Fruit fly (Drosophila melanogaster) whole organism, embryonic: ENCODE data around the gene Vha100-2.
A peak's percentile ranks its signal among the peaks of the same experiment; 100 is the strongest.

Source experiments
- Bgb ChIP-seq: fragments of 200-800 bp; sonication (Bioruptor generic); IDR thresholded peaks from 2 replicates; pipeline ENCODE4 v1.3.6; 2022; ENCODE audit warnings: missing biosample characterization, missing genetic modification characterization; ENCODE audit not compliant: partially characterized antibody
- Blimp-1 ChIP-seq: fragments of 200-800 bp; sonication (Bioruptor generic); optimal IDR thresholded peaks from 3 replicates; lab custom pipeline; 2018; ENCODE audit warnings: missing biosample characterization, missing genetic modification characterization, mild to moderate bottlenecking, moderate library complexity, missing genetic modification reagents
- CG10543 ChIP-seq: fragments of 200-800 bp; sonication (Bioruptor generic); optimal IDR thresholded peaks from 3 replicates; lab custom pipeline; 2017; ENCODE audit warnings: missing biosample characterization, mild to moderate bottlenecking, missing genetic modification characterization, moderate library complexity
- CG11247 ChIP-seq: fragments of 200-800 bp; sonication (Bioruptor generic); IDR thresholded peaks from 2 replicates; pipeline ENCODE4 v1.3.6; 2022; ENCODE audit warnings: missing biosample characterization, missing genetic modification characterization
- CG13287 ChIP-seq: fragments of 200-800 bp; sonication (Bioruptor generic); IDR thresholded peaks from 2 replicates; pipeline ENCODE4 v1.3.6; 2022; ENCODE audit warnings: missing biosample characterization, missing genetic modification characterization; ENCODE audit not compliant: partially characterized antibody
- CG1832 ChIP-seq: fragments of 200-800 bp; sonication (Bioruptor generic); optimal IDR thresholded peaks from 2 replicates; lab custom pipeline; 2017; ENCODE audit warnings: missing biosample characterization, mild to moderate bottlenecking, missing genetic modification characterization, inconsistent platforms
- CG2202 ChIP-seq: fragments of 200-800 bp; sonication (Bioruptor generic); optimal IDR thresholded peaks from 2 replicates; lab custom pipeline; 2018; ENCODE audit warnings: missing biosample characterization, mild to moderate bottlenecking, missing genetic modification characterization
- CG2678 ChIP-seq: fragments of 200-800 bp; sonication (Bioruptor generic); optimal IDR thresholded peaks from 3 replicates; lab custom pipeline; 2019; ENCODE audit warnings: missing biosample characterization, mild to moderate bottlenecking, missing genetic modification characterization, moderate library complexity
- CG32532 ChIP-seq: fragments of 200-800 bp; sonication (Bioruptor generic); IDR thresholded peaks from 2 replicates; pipeline ENCODE4 v1.3.6; 2022; ENCODE audit warnings: missing biosample characterization, missing genetic modification characterization
- CG34422 ChIP-seq: fragments of 200-800 bp; sonication (Bioruptor generic); IDR thresholded peaks from 3 replicates; pipeline ENCODE4 v1.3.6; 2022; ENCODE audit warnings: missing biosample characterization, missing genetic modification characterization
- CG4360 ChIP-seq: fragments of 200-800 bp; sonication (Bioruptor generic); IDR thresholded peaks from 2 replicates; pipeline ENCODE4 v1.3.6; 2022; ENCODE audit warnings: missing biosample characterization, missing genetic modification characterization
- CG4707 ChIP-seq: fragments of 200-800 bp; sonication (Bioruptor generic); optimal IDR thresholded peaks from 2 replicates; lab custom pipeline; 2018; ENCODE audit warnings: missing biosample characterization, mild to moderate bottlenecking, missing genetic modification characterization, moderate library complexity
- CG6272 ChIP-seq: fragments of 200-800 bp; sonication (Bioruptor generic); IDR thresholded peaks from 2 replicates; pipeline ENCODE4 v1.3.6; 2022; ENCODE audit warnings: missing biosample characterization, missing genetic modification characterization
- CG6854 ChIP-seq: fragments of 200-800 bp; sonication (Bioruptor generic); optimal IDR thresholded peaks from 3 replicates; lab custom pipeline; 2017; ENCODE audit warnings: missing biosample characterization, mild to moderate bottlenecking, missing genetic modification characterization
- CG9609 ChIP-seq: fragments of 200-800 bp; sonication (Bioruptor generic); optimal IDR thresholded peaks from 3 replicates; lab custom pipeline; 2016; ENCODE audit warnings: missing biosample characterization, missing genetic modification characterization
- Deaf1 ChIP-seq: fragments of 200-800 bp; optimal IDR thresholded peaks from 3 replicates; lab custom pipeline; 2019; ENCODE audit warnings: missing biosample characterization, mild to moderate bottlenecking, missing genetic modification characterization, moderate library complexity
- Dip3 ChIP-seq: fragments of 200-800 bp; sonication (Bioruptor generic); optimal IDR thresholded peaks from 3 replicates; lab custom pipeline; 2016; ENCODE audit warnings: missing biosample characterization, missing genetic modification characterization
- Eip74EF ChIP-seq, 2 experiments: fragments of 200-800 bp in 1 of 2; fragments of >200 bp in 1 of 2; sonication (Bioruptor generic) in 1 of 2; optimal IDR thresholded peaks; 2 replicates each; lab custom pipeline; 2017 to 2019; ENCODE audit warnings: missing biosample characterization in 2 of 2, missing genetic modification characterization in 2 of 2, mild to moderate bottlenecking in 1 of 2, moderate library complexity in 1 of 2
- Ets65A ChIP-seq: fragments of 200-800 bp; sonication (Bioruptor generic); peaks from one replicate; lab custom pipeline; 2016; ENCODE audit warnings: missing biosample characterization, missing genetic modification characterization
- HHEX ChIP-seq: fragments of 200-800 bp; sonication (Bioruptor generic); optimal IDR thresholded peaks from 3 replicates; lab custom pipeline; 2017; ENCODE audit warnings: missing biosample characterization, mild to moderate bottlenecking, missing genetic modification characterization, missing genetic modification reagents
- Hey ChIP-seq: fragments of 200-800 bp; sonication (Bioruptor generic); optimal IDR thresholded peaks from 3 replicates; lab custom pipeline; 2018; ENCODE audit warnings: missing biosample characterization, mild to moderate bottlenecking, missing genetic modification characterization
- Jarid2 ChIP-seq: fragments of 200-800 bp; sonication (Bioruptor generic); optimal IDR thresholded peaks from 3 replicates; lab custom pipeline; 2017; ENCODE audit warnings: mild to moderate bottlenecking, missing biosample characterization, missing genetic modification reagents, missing genetic modification characterization
- Kr ChIP-seq: fragments of 200-800 bp; sonication (Bioruptor generic); optimal IDR thresholded peaks from 2 replicates; lab custom pipeline; 2017; ENCODE audit warnings: missing biosample characterization, mild to moderate bottlenecking, missing genetic modification characterization
- MESR4 ChIP-seq: fragments of 200-800 bp; sonication (Bioruptor generic); optimal IDR thresholded peaks from 2 replicates; lab custom pipeline; 2018; ENCODE audit warnings: missing biosample characterization, mild to moderate bottlenecking, missing genetic modification characterization, moderate library complexity
- Med ChIP-seq: fragments of 200-800 bp; sonication (Bioruptor generic); peaks from one replicate; lab custom pipeline; 2016; ENCODE audit warnings: missing biosample characterization, missing genetic modification characterization, mild to moderate bottlenecking, inconsistent platforms, moderate library complexity
- NK7.1 ChIP-seq: fragments of 200-800 bp; sonication (Bioruptor generic); optimal IDR thresholded peaks from 3 replicates; lab custom pipeline; 2016; ENCODE audit warnings: missing biosample characterization, missing genetic modification characterization
- Oli ChIP-seq: fragments of 200-800 bp; sonication (Bioruptor generic); optimal IDR thresholded peaks from 2 replicates; lab custom pipeline; 2018; ENCODE audit warnings: missing biosample characterization, mild to moderate bottlenecking, missing genetic modification characterization, moderate library complexity
- Pdp1 ChIP-seq, 2 experiments: fragments of 200-800 bp; sonication (Bioruptor generic); optimal IDR thresholded peaks; 3 replicates each; lab custom pipeline; 2016; ENCODE audit warnings: missing biosample characterization in 2 of 2, missing genetic modification characterization in 2 of 2, mild to moderate bottlenecking in 1 of 2, moderate library complexity in 1 of 2
- Stat92E ChIP-seq, 3 experiments: fragments of >200 bp in 2 of 3; fragments of 200-800 bp in 1 of 3; sonication (Bioruptor generic) in 1 of 3; optimal IDR thresholded peaks; 2 replicates each; lab custom pipeline; 2017 to 2019; ENCODE audit warnings: missing biosample characterization in 3 of 3, missing genetic modification characterization in 3 of 3, mild to moderate bottlenecking in 1 of 3, moderate library complexity in 1 of 3
- ab ChIP-seq: fragments of 200-800 bp; sonication (Bioruptor generic); optimal IDR thresholded peaks from 2 replicates; lab custom pipeline; 2016; ENCODE audit warnings: missing biosample characterization, missing genetic modification characterization
- chinmo ChIP-seq: fragments of 200-800 bp; sonication (Bioruptor generic); IDR thresholded peaks from 4 replicates; pipeline ENCODE4 v1.3.6; 2022; ENCODE audit warnings: missing biosample characterization, missing genetic modification characterization; ENCODE audit not compliant: partially characterized antibody
- ftz-f1 ChIP-seq: fragments of 200-800 bp; sonication (Bioruptor generic); optimal IDR thresholded peaks from 2 replicates; lab custom pipeline; 2016; ENCODE audit warnings: missing biosample characterization, missing genetic modification characterization
- gce ChIP-seq: fragments of 200-800 bp; sonication (Bioruptor generic); IDR thresholded peaks from 3 replicates; pipeline ENCODE4 v1.3.6; 2022; ENCODE audit warnings: missing biosample characterization, missing genetic modification characterization
- hkb ChIP-seq, 2 experiments: fragments of 200-800 bp in 1 of 2; fragments of >200 bp in 1 of 2; sonication (Bioruptor generic) in 1 of 2; IDR thresholded peaks in 1 of 2; optimal IDR thresholded peaks in 1 of 2; 2 replicates each; pipeline versions ENCODE4 v1.3.6 to Lab custom; 2017 to 2022; ENCODE audit warnings: missing biosample characterization in 1 of 2, missing genetic modification characterization in 1 of 2
- kni ChIP-seq: fragments of 200-800 bp; sonication (Bioruptor generic); optimal IDR thresholded peaks from 3 replicates; lab custom pipeline; 2017; ENCODE audit warnings: mild to moderate bottlenecking, missing biosample characterization, missing genetic modification reagents, missing genetic modification characterization
- lmd ChIP-seq: fragments of 200-800 bp; sonication (Bioruptor generic); IDR thresholded peaks from 2 replicates; pipeline ENCODE4 v1.3.6; 2022; ENCODE audit warnings: missing biosample characterization, missing genetic modification characterization
- mirr ChIP-seq: fragments of 200-800 bp; sonication (Bioruptor generic); optimal IDR thresholded peaks from 3 replicates; lab custom pipeline; 2018; ENCODE audit warnings: missing biosample characterization, mild to moderate bottlenecking, missing genetic modification characterization
- oc ChIP-seq: fragments of 200-800 bp; sonication (Bioruptor generic); optimal IDR thresholded peaks from 2 replicates; lab custom pipeline; 2018; ENCODE audit warnings: missing biosample characterization, mild to moderate bottlenecking, missing genetic modification characterization, moderate library complexity
- pros ChIP-seq: fragments of 200-800 bp; sonication (Bioruptor generic); optimal IDR thresholded peaks from 3 replicates; lab custom pipeline; 2019; ENCODE audit warnings: missing biosample characterization, mild to moderate bottlenecking, missing genetic modification characterization, moderate library complexity
- rib ChIP-seq: fragments of 200-800 bp; sonication (Bioruptor generic); IDR thresholded peaks from 2 replicates; pipeline ENCODE4 v1.3.6; 2022; ENCODE audit warnings: missing biosample characterization, missing genetic modification characterization
- sd ChIP-seq: fragments of 200-800 bp; sonication (Bioruptor generic); optimal IDR thresholded peaks from 3 replicates; lab custom pipeline; 2018; ENCODE audit warnings: missing biosample characterization, mild to moderate bottlenecking, missing genetic modification characterization, moderate library complexity
- sens ChIP-seq: fragments of 200-800 bp; sonication (Bioruptor generic); peaks from one replicate; lab custom pipeline; 2016; ENCODE audit warnings: missing biosample characterization, missing genetic modification characterization
- sim ChIP-seq: fragments of 200-800 bp; sonication (Bioruptor generic); IDR thresholded peaks from 2 replicates; pipeline ENCODE4 v1.3.6; 2022; ENCODE audit warnings: missing biosample characterization, missing genetic modification characterization
- trh ChIP-seq: fragments of 200-800 bp; sonication (Bioruptor generic); optimal IDR thresholded peaks from 2 replicates; lab custom pipeline; 2016; ENCODE audit warnings: missing biosample characterization, missing genetic modification characterization
- vvl ChIP-seq: fragments of 200-800 bp; sonication (Bioruptor generic); IDR thresholded peaks from 2 replicates; pipeline ENCODE4 v1.3.6; 2022; ENCODE audit warnings: missing biosample characterization, missing genetic modification characterization
- wor ChIP-seq: fragments of 200-800 bp; sonication (Bioruptor generic); IDR thresholded peaks from 2 replicates; pipeline ENCODE4 v1.3.6; 2022; ENCODE audit warnings: missing biosample characterization, missing genetic modification characterization

Gene Vha100-2

dm6 chr3R:18381014-18381512 is 17.9 kb downstream of the Vha100-2 start, which contains the start of gene CG7675 (continued):
- TF ChIP-seq chinmo (GFP tag; lab: Robert Waterston, UW) (peak; percentile 95), Bgb (GFP tag; lab: Robert Waterston, UW) (0 out of 2 replicates have a peak, but pooled peaks have one; percentile 17), pros (GFP tag; lab: Kevin White, UChicago) (peak; percentile 56), lmd (GFP tag; lab: Robert Waterston, UW) (no peak), gce (GFP tag; lab: Robert Waterston, UW) (no peak), Med (GFP tag; lab: Kevin White, UChicago) (peak; percentile 70), Oli (tag; lab: Kevin White, UChicago) (no peak), Kr (no peak), CG11247 (GFP tag; lab: Robert Waterston, UW) (no peak), Stat92E (GFP tag; optimal IDR thresholded peaks at IDR 0.05; lab: Kevin White, UChicago) (peak in 1 of 3 experiments; percentile 2), sens (GFP tag; lab: Kevin White, UChicago) (peak; percentile 46), sd (peak; percentile 84), CG2202 (no peak), Ets65A (GFP tag; lab: Kevin White, UChicago) (peak; percentile 81), Pdp1 (GFP tag; optimal IDR thresholded peaks at IDR 0.05; lab: Kevin White, UChicago) (peak in 1 of 2 experiments; percentile 19), HHEX (peak; percentile 5), CG2678 (tag; lab: Kevin White, UChicago) (no peak), Dip3 (GFP tag; lab: Kevin White, UChicago) (no peak), Eip74EF (GFP tag; optimal IDR thresholded peaks at IDR 0.05; lab: Kevin White, UChicago) (peak in 1 of 2 experiments; percentile 59), ftz-f1 (peak; percentile 20), Hey (no peak), kni (GFP tag; lab: Kevin White, UChicago) (peak; percentile 79), trh (no peak), CG34422 (GFP tag; lab: Robert Waterston, UW) (peak; percentile 60; the same call in 1 of the 3 replicates), ab (GFP tag; lab: Kevin White, UChicago) (no peak), Deaf1 (tag; lab: Kevin White, UChicago) (peak; percentile 93), CG13287 (GFP tag; lab: Robert Waterston, UW) (peak; percentile 24; the same call in 1 of the 2 replicates), Jarid2 (GFP tag; lab: Kevin White, UChicago) (peak; percentile 44), oc (tag; lab: Kevin White, UChicago) (peak; percentile 57), wor (GFP tag; lab: Robert Waterston, UW) (no peak), rib (GFP tag; lab: Robert Waterston, UW) (peak; percentile 42; the same call in 1 of the 2 replicates), CG32532 (GFP tag; lab: Robert Waterston, UW) (no peak)

- TF ChIP-seq MESR4 (GFP tag; lab: Kevin White, UChicago) (no peak), NK7.1 (no peak), CG4360 (no peak), CG4707 (GFP tag; lab: Kevin White, UChicago) (no peak), CG1832 (GFP tag; lab: Kevin White, UChicago) (no peak), CG6272 (GFP tag; lab: Robert Waterston, UW) (no peak), hkb (optimal IDR thresholded peaks at IDR 0.05; lab: Kevin White, UChicago) (no peak), hkb (GFP tag; IDR thresholded peaks at IDR 0.05; lab: Robert Waterston, UW) (no peak), sim (no peak), CG10543 (GFP tag; lab: Kevin White, UChicago) (no peak), CG6854 (GFP tag; lab: Kevin White, UChicago) (no peak), chinmo (GFP tag; lab: Robert Waterston, UW) (0 out of 4 replicates have a peak, but pooled peaks have one; percentile 33), Deaf1 (tag; lab: Kevin White, UChicago) (peak; percentile 14), gce (GFP tag; lab: Robert Waterston, UW) (no peak), Med (GFP tag; lab: Kevin White, UChicago) (peak; percentile 34), CG9609 (GFP tag; lab: Kevin White, UChicago) (no peak), Blimp-1 (GFP tag; lab: Kevin White, UChicago) (peak; percentile 94), mirr (GFP tag; lab: Kevin White, UChicago) (no peak), vvl (peak; percentile 39; the same call in 1 of the 2 replicates), Pdp1 (GFP tag; optimal IDR thresholded peaks at IDR 0.05; lab: Kevin White, UChicago) (peak in 1 of 2 experiments; percentile 90)
Observed at dm6 chr3R:18380251-18380812, 18.6 kb downstream of the Vha100-2 start.
